Worm (Caenorhabditis elegans): Measurements from ENCODE around the gene C06B3.7.

ce11 chrV:13955370-13956089, 46.0 kb downstream of the C06B3.7 start:
- TF ChIP-seq nhr-76 (tag; optimal IDR thresholded peaks at IDR 0.05) (no peak), dpl-1 (GFP tag; optimal IDR thresholded peaks at IDR 0.05) (no peak), unc-62 (GFP tag; optimal IDR thresholded peaks at IDR 0.05) (no peak), ceh-8 (GFP tag; optimal IDR thresholded peaks at IDR 0.05) (no peak), unc-86 (tag; optimal IDR thresholded peaks at IDR 0.05) (no peak), snpc-4 (tag; optimal IDR thresholded peaks at IDR 0.05) (no peak), ces-1 (GFP tag; optimal IDR thresholded peaks at IDR 0.05) (no peak)

Measured in whole organism, L1 larva.